Worm (Caenorhabditis elegans) whole organism, L4 larva: Measurements from ENCODE around the gene taf-3.
A peak's percentile ranks its signal among the peaks of the same experiment; 100 is the strongest.

Source experiments
- F26F4.8 ChIP-seq: fragments of 200-800 bp; sonication (Bioruptor generic); conservative IDR thresholded peaks from 2 replicates; pipeline ENCODE4 v1.3.6; 2022; ENCODE audit warnings: missing genetic modification characterization, missing compliant biosample characterization
- F49E8.2 ChIP-seq: sonication (generic microtip); optimal IDR thresholded peaks from 2 replicates; lab custom pipeline; 2016; ENCODE audit warnings: missing compliant biosample characterization, mild to moderate bottlenecking, missing genetic modification characterization, borderline replicate concordance
- T20F7.1 ChIP-seq: fragments of 200-800 bp; sonication (Bioruptor generic); optimal IDR thresholded peaks from 2 replicates; lab custom pipeline; 2018; ENCODE audit warnings: mild to moderate bottlenecking, missing genetic modification characterization, missing compliant biosample characterization
- Y105C5A.15 ChIP-seq: fragments of 200-800 bp; sonication (Bioruptor generic); IDR thresholded peaks from 2 replicates; pipeline ENCODE4 v1.3.6; 2022; ENCODE audit warnings: missing genetic modification characterization, missing compliant biosample characterization
- Y48G9A.11 ChIP-seq: fragments of 200-800 bp; sonication (Bioruptor generic); IDR thresholded peaks from 2 replicates; pipeline ENCODE4 v1.3.6; 2022; ENCODE audit warnings: missing genetic modification reagents, missing genetic modification characterization, missing compliant biosample characterization
- ZK546.5 ChIP-seq, 2 experiments: sonication (generic microtip); optimal IDR thresholded peaks; 2 replicates each; lab custom pipeline; 2017; ENCODE audit warnings: missing biosample characterization in 2 of 2, missing genetic modification characterization in 2 of 2
- aha-1 ChIP-seq: fragments of 150-350 bp; peaks from one replicate; lab custom pipeline; 2014; ENCODE audit warnings: missing biosample characterization, missing genetic modification characterization
- ama-1 ChIP-seq: fragments of 150-350 bp; optimal IDR thresholded peaks from 2 replicates; lab custom pipeline; 2014; ENCODE audit warnings: inconsistent platforms, mixed read lengths
- arid-1 ChIP-seq: fragments of 200-800 bp; sonication (Bioruptor generic); conservative IDR thresholded peaks from 2 replicates; pipeline ENCODE4 v1.3.6; 2022; ENCODE audit warnings: missing genetic modification reagents, missing genetic modification characterization, missing compliant biosample characterization
- attf-4 ChIP-seq: sonication (generic microtip); optimal IDR thresholded peaks from 3 replicates; lab custom pipeline; 2017; ENCODE audit warnings: missing biosample characterization, missing genetic modification characterization
- ceh-62 ChIP-seq: sonication (generic microtip); optimal IDR thresholded peaks from 2 replicates; lab custom pipeline; 2017; ENCODE audit warnings: missing biosample characterization, missing genetic modification characterization
- ceh-82 ChIP-seq: sonication (generic microtip); optimal IDR thresholded peaks from 2 replicates; lab custom pipeline; 2017; ENCODE audit warnings: missing biosample characterization, missing genetic modification characterization
- cey-2 ChIP-seq: sonication (generic microtip); optimal IDR thresholded peaks from 3 replicates; lab custom pipeline; 2017; ENCODE audit warnings: missing genetic modification characterization, mild to moderate bottlenecking, missing compliant biosample characterization, antibody characterized with exemption, borderline replicate concordance; ENCODE audit not compliant: insufficient read depth
- daf-16 ChIP-seq, 3 experiments: sonication (generic microtip); optimal IDR thresholded peaks; 2 replicates each; lab custom pipeline; 2016 to 2017; ENCODE audit warnings: missing genetic modification characterization in 3 of 3, missing genetic modification reagents in 3 of 3, mild to moderate bottlenecking in 2 of 3, missing compliant biosample characterization in 2 of 3, missing biosample characterization in 1 of 3, moderate library complexity in 1 of 3
- daf-8 ChIP-seq: fragments of 200-800 bp; sonication (Bioruptor generic); IDR thresholded peaks from 2 replicates; pipeline ENCODE4 v1.3.6; 2022; ENCODE audit warnings: missing genetic modification characterization, missing compliant biosample characterization
- dmd-6 ChIP-seq: fragments of 200-800 bp; sonication (Bioruptor generic); IDR thresholded peaks from 2 replicates; pipeline ENCODE4 v1.3.6; 2022; ENCODE audit warnings: missing genetic modification reagents, missing genetic modification characterization, missing compliant biosample characterization
- dmd-9 ChIP-seq: fragments of 200-800 bp; sonication (Bioruptor generic); IDR thresholded peaks from 2 replicates; pipeline ENCODE4 v1.3.6; 2022; ENCODE audit warnings: missing genetic modification reagents, missing genetic modification characterization, missing compliant biosample characterization
- dpl-1 ChIP-seq: fragments of 150-350 bp; optimal IDR thresholded peaks from 2 replicates; lab custom pipeline; 2014; ENCODE audit warnings: missing biosample characterization, missing genetic modification reagents, missing genetic modification characterization
- fkh-10 ChIP-seq: fragments of 150-350 bp; optimal IDR thresholded peaks from 2 replicates; lab custom pipeline; 2014; ENCODE audit warnings: missing biosample characterization, missing genetic modification reagents, missing genetic modification characterization
- hif-1 ChIP-seq, 2 experiments: sonication (generic microtip); optimal IDR thresholded peaks; 2 replicates each; lab custom pipeline; 2016 to 2017; ENCODE audit warnings: missing compliant biosample characterization in 2 of 2, missing genetic modification characterization in 2 of 2, missing genetic modification reagents in 2 of 2, missing genotype in 2 of 2, mild to moderate bottlenecking in 1 of 2
- hlh-11 ChIP-seq: fragments of 200-800 bp; sonication (Bioruptor generic); optimal IDR thresholded peaks from 2 replicates; lab custom pipeline; 2018; ENCODE audit warnings: mild to moderate bottlenecking, missing genetic modification characterization, missing compliant biosample characterization
- hmg-1.1 ChIP-seq: fragments of 200-800 bp; sonication (Bioruptor generic); IDR thresholded peaks from 2 replicates; pipeline ENCODE4 v1.3.6; 2022; ENCODE audit warnings: missing genetic modification reagents, missing genetic modification characterization, missing compliant biosample characterization
- lim-7 ChIP-seq: fragments of 200-800 bp; sonication (Bioruptor generic); IDR thresholded peaks from 2 replicates; pipeline ENCODE4 v1.3.6; 2022; ENCODE audit warnings: missing genetic modification characterization, missing compliant biosample characterization
- lin-1 ChIP-seq: fragments of 200-800 bp; sonication (Bioruptor generic); IDR thresholded peaks from 2 replicates; pipeline ENCODE4 v1.3.6; 2022; ENCODE audit warnings: missing genetic modification reagents, missing genetic modification characterization, missing compliant biosample characterization
- lin-39 ChIP-seq: fragments of 150-350 bp; optimal IDR thresholded peaks from 2 replicates; lab custom pipeline; 2014; ENCODE audit warnings: missing biosample characterization, missing genetic modification reagents, missing genetic modification characterization
- madf-5 ChIP-seq, 2 experiments: fragments of 200-800 bp; sonication (Bioruptor generic); IDR thresholded peaks; 2 replicates each; pipeline ENCODE4 v1.3.6; 2022; ENCODE audit warnings: missing compliant biosample characterization in 2 of 2, missing genetic modification characterization in 2 of 2
- mep-1 ChIP-seq: fragments of 150-350 bp; sonication (generic microtip); optimal IDR thresholded peaks from 3 replicates; lab custom pipeline; 2014; ENCODE audit warnings: missing biosample characterization, missing genetic modification characterization
- mxl-2 ChIP-seq: fragments of 200-800 bp; sonication (Bioruptor generic); conservative IDR thresholded peaks from 2 replicates; pipeline ENCODE4 v1.3.6; 2022; ENCODE audit warnings: missing genetic modification reagents, missing genetic modification characterization, missing compliant biosample characterization
- nhr-10 ChIP-seq: fragments of 150-350 bp; optimal IDR thresholded peaks from 2 replicates; lab custom pipeline; 2014; ENCODE audit warnings: missing biosample characterization, missing genetic modification characterization
- nhr-11 ChIP-seq: fragments of 150-350 bp; optimal IDR thresholded peaks from 2 replicates; lab custom pipeline; 2014; ENCODE audit warnings: missing biosample characterization, missing genetic modification characterization
- nhr-237 ChIP-seq: sonication (generic microtip); optimal IDR thresholded peaks from 2 replicates; lab custom pipeline; 2017; ENCODE audit warnings: missing biosample characterization, missing genetic modification characterization
- nhr-25 ChIP-seq: sonication (generic microtip); optimal IDR thresholded peaks from 2 replicates; lab custom pipeline; 2017; ENCODE audit warnings: missing genetic modification characterization, mild to moderate bottlenecking, missing compliant biosample characterization, antibody characterized with exemption, moderate library complexity, borderline replicate concordance; ENCODE audit not compliant: insufficient read depth
- nhr-48 ChIP-seq: sonication (generic microtip); optimal IDR thresholded peaks from 2 replicates; lab custom pipeline; 2016; ENCODE audit warnings: mild to moderate bottlenecking, missing genetic modification characterization, missing compliant biosample characterization
- nhr-6 ChIP-seq: fragments of 150-350 bp; optimal IDR thresholded peaks from 2 replicates; lab custom pipeline; 2014; ENCODE audit warnings: missing biosample characterization, missing genetic modification characterization
- pha-4 ChIP-seq, 2 experiments: fragments of 150-350 bp in 1 of 2; fragments of 200-800 bp in 1 of 2; sonication (Bioruptor generic) in 1 of 2; IDR thresholded peaks in 1 of 2; optimal IDR thresholded peaks in 1 of 2; 2 replicates each; pipeline versions ENCODE4 v1.3.6 to Lab custom; 2014 to 2022; ENCODE audit warnings: missing genetic modification characterization in 2 of 2, missing genetic modification reagents in 2 of 2, missing biosample characterization in 1 of 2, missing compliant biosample characterization in 1 of 2
- set-16 ChIP-seq: fragments of 200-800 bp; sonication (Bioruptor generic); IDR thresholded peaks from 2 replicates; pipeline ENCODE4 v1.3.6; 2022; ENCODE audit warnings: missing genetic modification reagents, missing genetic modification characterization, missing compliant biosample characterization
- spr-1 ChIP-seq: sonication (generic microtip); optimal IDR thresholded peaks from 2 replicates; lab custom pipeline; 2016; ENCODE audit warnings: mild to moderate bottlenecking, missing genetic modification characterization, missing compliant biosample characterization
- tag-97 ChIP-seq: fragments of 200-800 bp; sonication (Bioruptor generic); IDR thresholded peaks from 2 replicates; pipeline ENCODE4 v1.3.6; 2022; ENCODE audit warnings: missing genetic modification characterization, missing compliant biosample characterization
- tra-1 ChIP-seq: fragments of 200-800 bp; sonication (Bioruptor generic); IDR thresholded peaks from 2 replicates; pipeline ENCODE4 v1.3.6; 2022; ENCODE audit warnings: missing genetic modification reagents, missing genetic modification characterization, missing compliant biosample characterization
- unc-130 ChIP-seq: sonication (generic microtip); optimal IDR thresholded peaks from 2 replicates; lab custom pipeline; 2016; ENCODE audit warnings: missing genetic modification reagents, missing genetic modification characterization, missing compliant biosample characterization
- unc-39 ChIP-seq: sonication (generic microtip); optimal IDR thresholded peaks from 2 replicates; lab custom pipeline; 2017; ENCODE audit warnings: missing biosample characterization, missing genetic modification characterization
- zag-1 ChIP-seq: fragments of 150-350 bp; optimal IDR thresholded peaks from 2 replicates; lab custom pipeline; 2014; ENCODE audit warnings: missing biosample characterization, missing genetic modification characterization
- zfp-2 ChIP-seq: sonication (generic microtip); optimal IDR thresholded peaks from 2 replicates; lab custom pipeline; 2016; ENCODE audit warnings: mild to moderate bottlenecking, missing genetic modification characterization, missing compliant biosample characterization
- zfp-3 ChIP-seq: fragments of 200-800 bp; sonication (Bioruptor generic); conservative IDR thresholded peaks from 2 replicates; pipeline ENCODE4 v1.3.6; 2022; ENCODE audit warnings: missing genetic modification reagents, missing genetic modification characterization, missing compliant biosample characterization
- zip-2 ChIP-seq: fragments of 150-350 bp; optimal IDR thresholded peaks from 2 replicates; lab custom pipeline; 2014; ENCODE audit warnings: missing biosample characterization, missing genetic modification characterization

taf-3 gene

ce11 chrX:16352503-16352902, 20.3 kb downstream of the taf-3 start:
- TF ChIP-seq fkh-10 (GFP tag; lab: Kevin White, UChicago) (peak; percentile 36), Y105C5A.15 (GFP tag; lab: Robert Waterston, UW) (no peak), hif-1 (tag; optimal IDR thresholded peaks at IDR 0.05; lab: Kevin White, UChicago) (no peak), pha-4 (GFP tag; IDR thresholded peaks at IDR 0.05; lab: Robert Waterston, UW) (no peak), pha-4 (tag; optimal IDR thresholded peaks at IDR 0.05; lab: Kevin White, UChicago) (peak; percentile 35)

- TF ChIP-seq unc-39: no peak
- TF ChIP-seq unc-130: no peak
- no peak for TF ChIP-seq zag-1 (tag; lab: Kevin White, UChicago)
- no peak for TF ChIP-seq lin-39
- TF ChIP-seq Y48G9A.11: no peak
- peak; percentile 73 for TF ChIP-seq aha-1 (tag; lab: Kevin White, UChicago)
- TF ChIP-seq fkh-10 (GFP tag; lab: Kevin White, UChicago): peak; percentile 69
- no peak for TF ChIP-seq zfp-2 (tag; lab: Kevin White, UChicago)
- peak; percentile 8 for TF ChIP-seq T20F7.1 (GFP tag; lab: Kevin White, UChicago)
- no peak for TF ChIP-seq zfp-3 (GFP tag; lab: Robert Waterston, UW)
- TF ChIP-seq spr-1: no peak
- TF ChIP-seq hmg-1.1 (GFP tag; lab: Robert Waterston, UW): no peak
- TF ChIP-seq nhr-48 (tag; lab: Kevin White, UChicago): no peak
- peak; percentile 7 for TF ChIP-seq mep-1 (tag; lab: Kevin White, UChicago)
- no peak for TF ChIP-seq set-16 (GFP tag; lab: Robert Waterston, UW)
- no peak for TF ChIP-seq attf-4 (tag; lab: Kevin White, UChicago)
- no peak for TF ChIP-seq ceh-62 (tag; lab: Kevin White, UChicago)
- no peak for TF ChIP-seq nhr-11 (tag; lab: Kevin White, UChicago)
- TF ChIP-seq nhr-6 (tag; lab: Kevin White, UChicago): no peak
- no peak for TF ChIP-seq dmd-9 (GFP tag; lab: Robert Waterston, UW)
- TF ChIP-seq dmd-6 (GFP tag; lab: Robert Waterston, UW): no peak
These were observed 22.5 kb downstream of the taf-3 start, which contains the start of gene nhr-28 for ce11 chrX:16354598-16355211. TSS of gene nhr-28 (plus strand) at chrX:16354976.

ce11 chrX:16356341-16356740, 24.1 kb downstream of the taf-3 start:
- no peak for TF ChIP-seq nhr-25 (tag; lab: Kevin White, UChicago)
- no peak for TF ChIP-seq zip-2
- no peak for TF ChIP-seq tag-97 (GFP tag; lab: Robert Waterston, UW)

ce11 chrX:16357531-16357930, 25.3 kb downstream of the taf-3 start:
- TF ChIP-seq daf-16 (GFP tag; optimal IDR thresholded peaks at IDR 0.05; lab: Kevin White, UChicago) (no peak), daf-16 (tag; optimal IDR thresholded peaks at IDR 0.05; lab: Kevin White, UChicago) (no peak), F26F4.8 (GFP tag; lab: Robert Waterston, UW) (no peak), set-16 (GFP tag; lab: Robert Waterston, UW) (no peak), daf-8 (GFP tag; lab: Robert Waterston, UW) (no peak), madf-5 (GFP tag; IDR thresholded peaks at IDR 0.05; lab: Robert Waterston, UW) (0 out of 4 replicates have a peak, but pooled peaks have one; percentile 19 to 21), lim-7 (GFP tag; lab: Robert Waterston, UW) (no peak), nhr-6 (tag; lab: Kevin White, UChicago) (no peak), dpl-1 (GFP tag; lab: Kevin White, UChicago) (no peak), cey-2 (tag; lab: Kevin White, UChicago) (no peak), nhr-10 (no peak), lin-1 (GFP tag; lab: Robert Waterston, UW) (no peak), ZK546.5 (tag; optimal IDR thresholded peaks at IDR 0.05; lab: Kevin White, UChicago) (no peak), tra-1 (GFP tag; lab: Robert Waterston, UW) (0 out of 2 replicates have a peak, but pooled peaks have one; percentile 9), ceh-82 (tag; lab: Kevin White, UChicago) (no peak), F49E8.2 (tag; lab: Kevin White, UChicago) (no peak), dmd-9 (GFP tag; lab: Robert Waterston, UW) (0 out of 2 replicates have a peak, but pooled peaks have one; percentile 19), mxl-2 (GFP tag; lab: Robert Waterston, UW) (no peak), ama-1 (no peak), nhr-237 (tag; lab: Kevin White, UChicago) (no peak), hif-1 (tag; optimal IDR thresholded peaks at IDR 0.05; lab: Kevin White, UChicago) (no peak), arid-1 (GFP tag; lab: Robert Waterston, UW) (no peak), hlh-11 (tag; lab: Kevin White, UChicago) (no peak)
